Worm (Caenorhabditis elegans): ENCODE data around the gene F38B7.3.

ce11 chrV:11513432-11513831 is 35.5 kb upstream of the F38B7.3 start, which contains the start of gene C55A6.3:
- TF ChIP-seq unc-130 (tag; optimal IDR thresholded peaks at IDR 0.05) (no peak), elt-3 (tag; optimal IDR thresholded peaks at IDR 0.05) (no peak)
